Fruit fly (Drosophila melanogaster) whole organism, embryonic: ENCODE data around the gene mldr.

ENCODE experiments used
- Aef1 ChIP-seq: fragments of 200-800 bp; sonication (Bioruptor generic); IDR thresholded peaks from 3 replicates; pipeline ENCODE4 v1.3.6; 2022; ENCODE audit warnings: missing biosample characterization, missing genetic modification characterization
- Awh ChIP-seq: fragments of 200-800 bp; sonication (Bioruptor generic); IDR thresholded peaks from 2 replicates; pipeline ENCODE4, ENCODE4 v1.3.6; 2022; ENCODE audit warnings: missing biosample characterization, missing genetic modification characterization
- CG10209 ChIP-seq: fragments of 200-800 bp; sonication (Bioruptor generic); optimal IDR thresholded peaks from 3 replicates; lab custom pipeline; 2017; ENCODE audit warnings: missing biosample characterization, mild to moderate bottlenecking, missing genetic modification characterization, missing genetic modification reagents
- CG10366 ChIP-seq: fragments of 200-800 bp; sonication (Bioruptor generic); IDR thresholded peaks from 2 replicates; pipeline ENCODE4 v1.3.6; 2022; ENCODE audit warnings: missing biosample characterization, missing genetic modification characterization
- CG11247 ChIP-seq: fragments of 200-800 bp; sonication (Bioruptor generic); IDR thresholded peaks from 2 replicates; pipeline ENCODE4 v1.3.6; 2022; ENCODE audit warnings: missing biosample characterization, missing genetic modification characterization
- CG11695 ChIP-seq: fragments of 200-800 bp; sonication (Bioruptor generic); IDR thresholded peaks from 3 replicates; pipeline ENCODE4 v1.3.6; 2022; ENCODE audit warnings: missing biosample characterization, missing genetic modification characterization
- CG12155 ChIP-seq: fragments of 200-800 bp; sonication (Bioruptor generic); optimal IDR thresholded peaks from 3 replicates; lab custom pipeline; 2016; ENCODE audit warnings: missing biosample characterization, missing genetic modification characterization
- CG12659 ChIP-seq: fragments of 200-800 bp; sonication (Bioruptor generic); optimal IDR thresholded peaks from 3 replicates; lab custom pipeline; 2017; ENCODE audit warnings: mild to moderate bottlenecking, missing biosample characterization, missing genetic modification reagents, missing genetic modification characterization
- CG12942 ChIP-seq: fragments of 200-800 bp; sonication (Bioruptor generic); optimal IDR thresholded peaks from 3 replicates; lab custom pipeline; 2016; ENCODE audit warnings: missing biosample characterization, missing genetic modification characterization
- CG13296 ChIP-seq: fragments of 200-800 bp; sonication (Bioruptor generic); optimal IDR thresholded peaks from 3 replicates; lab custom pipeline; 2018; ENCODE audit warnings: missing biosample characterization, mild to moderate bottlenecking, missing genetic modification characterization
- CG14050 ChIP-seq: fragments of 200-800 bp; sonication (Bioruptor generic); IDR thresholded peaks from 3 replicates; pipeline ENCODE4 v1.3.6; 2022; ENCODE audit warnings: missing biosample characterization, missing genetic modification characterization
- CG1529 ChIP-seq: fragments of 200-800 bp; sonication (Bioruptor generic); optimal IDR thresholded peaks from 3 replicates; lab custom pipeline; 2018; ENCODE audit warnings: missing biosample characterization, missing genetic modification characterization
- CG1603 ChIP-seq: fragments of 200-800 bp; sonication (Bioruptor generic); optimal IDR thresholded peaks from 2 replicates; lab custom pipeline; 2019; ENCODE audit warnings: missing biosample characterization, mild to moderate bottlenecking, missing genetic modification characterization, moderate library complexity
- CG17829 ChIP-seq: fragments of 200-800 bp; optimal IDR thresholded peaks from 2 replicates; lab custom pipeline; 2019; ENCODE audit warnings: missing biosample characterization, mild to moderate bottlenecking, missing genetic modification characterization, moderate library complexity
- CG2120 ChIP-seq: fragments of 200-800 bp; sonication (Bioruptor generic); optimal IDR thresholded peaks from 3 replicates; lab custom pipeline; 2016; ENCODE audit warnings: missing biosample characterization, missing genetic modification characterization
- CG30403 ChIP-seq: fragments of 200-800 bp; sonication (Bioruptor generic); optimal IDR thresholded peaks from 3 replicates; lab custom pipeline; 2016; ENCODE audit warnings: missing biosample characterization, missing genetic modification characterization
- CG3163 ChIP-seq: fragments of 200-800 bp; sonication (Bioruptor generic); optimal IDR thresholded peaks from 3 replicates; lab custom pipeline; 2016; ENCODE audit warnings: missing biosample characterization, missing genetic modification characterization
- CG32767 ChIP-seq: fragments of 200-800 bp; sonication (Bioruptor generic); IDR thresholded peaks from 2 replicates; pipeline ENCODE4 v1.3.6; 2022; ENCODE audit warnings: missing biosample characterization, missing genetic modification characterization
- CG3407 ChIP-seq: fragments of 200-800 bp; sonication (Bioruptor generic); optimal IDR thresholded peaks from 2 replicates; lab custom pipeline; 2018; ENCODE audit warnings: missing biosample characterization, mild to moderate bottlenecking, missing genetic modification characterization
- CG5953 ChIP-seq: fragments of 200-800 bp; sonication (Bioruptor generic); IDR thresholded peaks from 2 replicates; pipeline ENCODE4 v1.3.6; 2022; ENCODE audit warnings: missing biosample characterization, missing genetic modification characterization
- CG7786 ChIP-seq: fragments of 200-800 bp; sonication (Bioruptor generic); optimal IDR thresholded peaks from 2 replicates; lab custom pipeline; 2016; ENCODE audit warnings: missing biosample characterization, missing genetic modification characterization
- CG8281 ChIP-seq: fragments of 200-800 bp; sonication (Bioruptor generic); optimal IDR thresholded peaks from 2 replicates; lab custom pipeline; 2018; ENCODE audit warnings: missing biosample characterization, mild to moderate bottlenecking, missing genetic modification characterization, moderate library complexity
- CG8765 ChIP-seq: fragments of 200-800 bp; sonication (Bioruptor generic); IDR thresholded peaks from 2 replicates; pipeline ENCODE4 v1.3.6; 2022; ENCODE audit warnings: missing biosample characterization, missing genetic modification characterization
- CG9727 ChIP-seq: fragments of 200-800 bp; sonication (Bioruptor generic); optimal IDR thresholded peaks from 3 replicates; lab custom pipeline; 2017; ENCODE audit warnings: missing biosample characterization, mild to moderate bottlenecking, missing genetic modification characterization
- Dad ChIP-seq: fragments of 200-800 bp; sonication (Bioruptor generic); optimal IDR thresholded peaks from 3 replicates; lab custom pipeline; 2016; ENCODE audit warnings: missing biosample characterization, missing genetic modification characterization
- Dfd ChIP-seq, 2 experiments: fragments of >200 bp; optimal IDR thresholded peaks; 2 replicates each; lab custom pipeline; 2017; ENCODE audit warnings: missing biosample characterization in 2 of 2, missing genetic modification characterization in 2 of 2
- Doc2 ChIP-seq: fragments of 200-800 bp; sonication (Bioruptor generic); IDR thresholded peaks from 2 replicates; pipeline ENCODE4 v1.3.6; 2022; ENCODE audit warnings: missing biosample characterization, missing genetic modification characterization
- E2f1 ChIP-seq: fragments of 200-800 bp; sonication (Bioruptor generic); IDR thresholded peaks from 2 replicates; pipeline ENCODE4 v1.3.6; 2022; ENCODE audit warnings: missing biosample characterization, missing genetic modification characterization
- ERR ChIP-seq: fragments of 200-800 bp; sonication (Bioruptor generic); optimal IDR thresholded peaks from 2 replicates; lab custom pipeline; 2016; ENCODE audit warnings: missing biosample characterization, missing genetic modification characterization
- HmgZ ChIP-seq: fragments of 200-800 bp; sonication (Bioruptor generic); optimal IDR thresholded peaks from 2 replicates; lab custom pipeline; 2018; ENCODE audit warnings: missing biosample characterization, mild to moderate bottlenecking, missing genetic modification characterization
- Nf-YA ChIP-seq: fragments of 200-800 bp; sonication (Bioruptor generic); IDR thresholded peaks from 2 replicates; pipeline ENCODE4 v1.3.6; 2022; ENCODE audit warnings: missing biosample characterization, missing genetic modification characterization
- Sin3A ChIP-seq: fragments of >200 bp; optimal IDR thresholded peaks from 2 replicates; lab custom pipeline; 2018
- YL-1 ChIP-seq: fragments of 200-800 bp; sonication (Bioruptor generic); optimal IDR thresholded peaks from 3 replicates; lab custom pipeline; 2017; ENCODE audit warnings: missing biosample characterization, mild to moderate bottlenecking, missing genetic modification characterization
- fu2 ChIP-seq: fragments of 200-800 bp; sonication (Bioruptor generic); optimal IDR thresholded peaks from 2 replicates; lab custom pipeline; 2016; ENCODE audit warnings: missing biosample characterization, missing genetic modification characterization
- gem ChIP-seq: fragments of 200-800 bp; sonication (Bioruptor generic); optimal IDR thresholded peaks from 2 replicates; lab custom pipeline; 2019; ENCODE audit warnings: missing biosample characterization, mild to moderate bottlenecking, missing genetic modification characterization, moderate library complexity
- hkb ChIP-seq, 2 experiments: fragments of 200-800 bp in 1 of 2; fragments of >200 bp in 1 of 2; sonication (Bioruptor generic) in 1 of 2; IDR thresholded peaks in 1 of 2; optimal IDR thresholded peaks in 1 of 2; 2 replicates each; pipeline versions ENCODE4 v1.3.6 to Lab custom; 2017 to 2022; ENCODE audit warnings: missing biosample characterization in 1 of 2, missing genetic modification characterization in 1 of 2
- jigr1 ChIP-seq: fragments of 200-800 bp; sonication (Bioruptor generic); IDR thresholded peaks from 3 replicates; pipeline ENCODE4 v1.3.6; 2022; ENCODE audit warnings: missing biosample characterization, missing genetic modification characterization
- jing ChIP-seq: fragments of 200-800 bp; sonication (Bioruptor generic); optimal IDR thresholded peaks from 2 replicates; lab custom pipeline; 2018; ENCODE audit warnings: missing biosample characterization, mild to moderate bottlenecking, missing genetic modification characterization
- jumu ChIP-seq: fragments of 200-800 bp; sonication (Bioruptor generic); optimal IDR thresholded peaks from 3 replicates; lab custom pipeline; 2016; ENCODE audit warnings: missing biosample characterization, missing genetic modification characterization
- kay ChIP-seq: fragments of 200-800 bp; sonication (Bioruptor generic); optimal IDR thresholded peaks from 2 replicates; lab custom pipeline; 2016; ENCODE audit warnings: missing biosample characterization, missing genetic modification characterization
- otp ChIP-seq: fragments of 200-800 bp; sonication (Bioruptor generic); IDR thresholded peaks from 3 replicates; pipeline ENCODE4, ENCODE4 v1.3.6; 2022; ENCODE audit warnings: missing biosample characterization, missing genetic modification characterization
- pum ChIP-seq: fragments of 200-800 bp; sonication (Bioruptor generic); optimal IDR thresholded peaks from 2 replicates; lab custom pipeline; 2016; ENCODE audit warnings: missing biosample characterization, missing genetic modification characterization
- repo ChIP-seq: fragments of 200-800 bp; sonication (Bioruptor generic); optimal IDR thresholded peaks from 2 replicates; lab custom pipeline; 2016; ENCODE audit warnings: missing biosample characterization, missing genetic modification characterization
- sens ChIP-seq: fragments of 200-800 bp; sonication (Bioruptor generic); peaks from one replicate; lab custom pipeline; 2016; ENCODE audit warnings: missing biosample characterization, missing genetic modification characterization
- sima ChIP-seq: fragments of 200-800 bp; sonication (Bioruptor generic); optimal IDR thresholded peaks from 2 replicates; lab custom pipeline; 2016; ENCODE audit warnings: missing biosample characterization, missing genetic modification characterization
- slp2 ChIP-seq: fragments of 200-800 bp; sonication (Bioruptor generic); optimal IDR thresholded peaks from 2 replicates; lab custom pipeline; 2016; ENCODE audit warnings: missing biosample characterization, missing genetic modification characterization
- stc ChIP-seq: fragments of 200-800 bp; sonication (Bioruptor generic); IDR thresholded peaks from 2 replicates; pipeline ENCODE4 v1.3.6; 2022; ENCODE audit warnings: missing biosample characterization, missing genetic modification characterization
- toy ChIP-seq: fragments of 200-800 bp; sonication (Bioruptor generic); IDR thresholded peaks from 2 replicates; pipeline ENCODE4 v1.3.6; 2022; ENCODE audit warnings: missing biosample characterization, missing genetic modification characterization
- vfl ChIP-seq: fragments of 200-800 bp; sonication (Bioruptor generic); optimal IDR thresholded peaks from 2 replicates; lab custom pipeline; 2016; ENCODE audit warnings: missing biosample characterization, missing genetic modification characterization
- zfh1 ChIP-seq: fragments of 200-800 bp; sonication (Bioruptor generic); IDR thresholded peaks from 3 replicates; pipeline ENCODE4 v1.3.6; 2022; ENCODE audit warnings: missing biosample characterization, missing genetic modification characterization

Gene mldr

dm6 chrX:6267187-6267711, 23.9 kb upstream of the mldr start, which contains the start of gene schlank (continued):
- TF ChIP-seq repo (peak; percentile 24), E2f1 (GFP tag; lab: Robert Waterston, UW) (peak; percentile 51; the same call in 1 of the 2 replicates), jing (peak; percentile 14), CG1529 (GFP tag; lab: Kevin White, UChicago) (no peak), Awh (GFP tag; lab: Robert Waterston, UW) (peak; percentile 56), CG5953 (GFP tag; lab: Robert Waterston, UW) (0 out of 2 replicates have a peak, but pooled peaks have one; percentile 13), gem (tag; lab: Kevin White, UChicago) (peak; percentile 69), CG11247 (peak; percentile 16; the same call in 1 of the 2 replicates), jumu (GFP tag; lab: Kevin White, UChicago) (peak; percentile 74), stc (0 out of 2 replicates have a peak, but pooled peaks have one; percentile 49), HmgZ (tag; lab: Kevin White, UChicago) (no peak), slp2 (GFP tag; lab: Kevin White, UChicago) (peak; percentile 42), toy (GFP tag; lab: Robert Waterston, UW) (no peak), CG17829 (tag; lab: Kevin White, UChicago) (peak; percentile 28), kay (GFP tag; lab: Kevin White, UChicago) (no peak), CG7786 (peak; percentile 64), otp (GFP tag; lab: Robert Waterston, UW) (0 out of 3 replicates have a peak, but pooled peaks have one; percentile 12), ERR (GFP tag; lab: Kevin White, UChicago) (peak; percentile 46), CG10366 (GFP tag; lab: Robert Waterston, UW) (peak; percentile 61; the same call in 1 of the 2 replicates), CG3407 (GFP tag; lab: Kevin White, UChicago) (no peak), Dad (GFP tag; lab: Kevin White, UChicago) (peak; percentile 25), CG2120 (GFP tag; lab: Kevin White, UChicago) (peak; percentile 70), CG3163 (GFP tag; lab: Kevin White, UChicago) (peak; percentile 3), CG1603 (tag; lab: Kevin White, UChicago) (peak; percentile 45), sens (GFP tag; lab: Kevin White, UChicago) (peak; percentile 80), hkb (optimal IDR thresholded peaks at IDR 0.05; lab: Kevin White, UChicago) (no peak), hkb (GFP tag; IDR thresholded peaks at IDR 0.05; lab: Robert Waterston, UW) (no peak), fu2 (GFP tag; lab: Kevin White, UChicago) (peak; percentile 59), Sin3A (lab: Kevin White, UChicago) (peak; percentile 37), CG9727 (GFP tag; lab: Kevin White, UChicago) (peak; percentile 55), zfh1 (peak; percentile 58; the same call in 2 of the 3 replicates), Nf-YA (no peak), vfl (peak; percentile 51), CG12659 (peak; percentile 45), YL-1 (GFP tag; lab: Kevin White, UChicago) (no peak), CG13296 (GFP tag; lab: Kevin White, UChicago) (peak; percentile 31), CG8765 (no peak), Aef1 (GFP tag; lab: Robert Waterston, UW) (peak; percentile 30; the same call in 1 of the 3 replicates), CG30403 (GFP tag; lab: Kevin White, UChicago) (peak; percentile 62), jigr1 (GFP tag; lab: Robert Waterston, UW) (0 out of 3 replicates have a peak, but pooled peaks have one; percentile 46), sima (GFP tag; lab: Kevin White, UChicago) (no peak), CG32767 (GFP tag; lab: Robert Waterston, UW) (no peak), Doc2 (GFP tag; lab: Robert Waterston, UW) (no peak), CG10209 (GFP tag; lab: Kevin White, UChicago) (peak; percentile 17), CG14050 (GFP tag; lab: Robert Waterston, UW) (peak; percentile 32; the same call in 1 of the 3 replicates), CG11695 (peak; percentile 51; the same call in 1 of the 3 replicates), CG8281 (tag; lab: Kevin White, UChicago) (no peak), pum (GFP tag; lab: Kevin White, UChicago) (peak; percentile 51), CG12155 (GFP tag; lab: Kevin White, UChicago) (peak; percentile 27), Dfd (GFP tag; optimal IDR thresholded peaks at IDR 0.05; lab: Kevin White, UChicago) (no peak), CG12942 (GFP tag; lab: Kevin White, UChicago) (peak; percentile 29)
